Fruit fly (Drosophila melanogaster) Kc167 (cell line): ENCODE results near the gene olf413.

ENCODE experiments used
- Myc ChIP-seq: fragments of >200 bp; optimal IDR thresholded peaks from 2 replicates; lab custom pipeline; 2017; ENCODE audit warnings: missing external identifiers
- Sin3A ChIP-seq: fragments of >200 bp; optimal IDR thresholded peaks from 2 replicates; lab custom pipeline; 2018; ENCODE audit warnings: missing external identifiers
- h ChIP-seq: fragments of >200 bp; optimal IDR thresholded peaks from 3 replicates; lab custom pipeline; 2018; ENCODE audit warnings: missing external identifiers

dm6 chr3L:22262797-22263423 is 127.0 kb downstream of the olf413 start, which contains the start of the genes Rich and Ddx1:
- TF ChIP-seq Sin3A (no peak), h (lab: Kevin White, UChicago) (no peak), Myc (lab: Kevin White, UChicago) (no peak)
